Fruit fly (Drosophila melanogaster) whole organism, prepupa: Measurements from ENCODE around the gene Polr1H.

Experiments
- CG10669 ChIP-seq: fragments of 200-800 bp; sonication (Bioruptor generic); optimal IDR thresholded peaks from 3 replicates; lab custom pipeline; 2018; ENCODE audit warnings: missing biosample characterization, mild to moderate bottlenecking, missing genetic modification characterization, moderate library complexity
- CG34406 ChIP-seq: fragments of 200-800 bp; sonication (Bioruptor generic); optimal IDR thresholded peaks from 3 replicates; lab custom pipeline; 2016; ENCODE audit warnings: missing biosample characterization, missing genetic modification characterization
- CG6792 ChIP-seq: fragments of 200-800 bp; sonication (Bioruptor generic); optimal IDR thresholded peaks from 3 replicates; lab custom pipeline; 2016; ENCODE audit warnings: missing biosample characterization, missing genetic modification characterization
- lz ChIP-seq: fragments of 200-800 bp; sonication (Bioruptor generic); optimal IDR thresholded peaks from 3 replicates; lab custom pipeline; 2016; ENCODE audit warnings: missing biosample characterization, missing genetic modification characterization
- spab ChIP-seq: fragments of 200-800 bp; sonication (Bioruptor generic); optimal IDR thresholded peaks from 2 replicates; lab custom pipeline; 2017; ENCODE audit warnings: missing biosample characterization, mild to moderate bottlenecking, missing genetic modification characterization, missing genetic modification reagents

DNA sequence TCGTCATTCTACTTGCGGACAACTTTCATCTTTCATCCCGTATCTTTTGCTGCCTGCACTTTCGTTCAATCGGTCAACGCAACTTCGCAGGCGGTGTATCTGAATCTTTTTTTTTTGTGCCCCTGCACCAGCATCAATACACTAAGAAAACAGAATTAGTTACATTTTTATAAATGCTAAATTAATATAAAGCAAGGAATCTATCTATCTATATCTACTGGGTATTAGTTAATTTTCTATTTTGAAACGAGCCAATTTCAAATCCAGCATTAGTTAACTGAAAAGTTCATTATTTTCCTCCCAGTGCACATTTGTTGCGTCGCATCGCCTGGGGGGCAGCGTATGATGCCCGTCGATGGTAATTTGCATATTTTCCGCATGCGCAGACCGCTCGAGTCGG lies 44.7 kb downstream of the Polr1H start:
- TF ChIP-seq CG6792 (peak; percentile 54), spab (GFP tag; lab: Kevin White, UChicago) (peak; percentile 14), lz (GFP tag; lab: Kevin White, UChicago) (peak; percentile 34), CG10669 (GFP tag; lab: Kevin White, UChicago) (no peak), CG34406 (GFP tag; lab: Kevin White, UChicago) (peak; percentile 60)
